Worm (Caenorhabditis elegans) whole organism, L2 larva: ENCODE data around the gene Y39A1A.27.

Experiments used
- R02D3.7 ChIP-seq: fragments of 150-350 bp; optimal IDR thresholded peaks from 2 replicates; lab custom pipeline; 2014; ENCODE audit warnings: missing biosample characterization, missing genetic modification characterization
- Y55F3AM.14 ChIP-seq: fragments of 200-800 bp; sonication (Bioruptor generic); optimal IDR thresholded peaks from 2 replicates; lab custom pipeline; 2018; ENCODE audit warnings: mild to moderate bottlenecking, missing genetic modification characterization, missing compliant biosample characterization
- ama-1 ChIP-seq: fragments of 150-350 bp; optimal IDR thresholded peaks from 2 replicates; lab custom pipeline; 2018; ENCODE audit warnings: inconsistent platforms
- blmp-1 ChIP-seq: sonication (generic microtip); optimal IDR thresholded peaks from 2 replicates; lab custom pipeline; 2017; ENCODE audit warnings: missing genetic modification characterization, mild to moderate bottlenecking, missing compliant biosample characterization, antibody characterized with exemption, moderate library complexity; ENCODE audit not compliant: insufficient read depth
- egl-27 ChIP-seq: sonication (generic microtip); optimal IDR thresholded peaks from 3 replicates; lab custom pipeline; 2017; ENCODE audit warnings: missing biosample characterization, missing genetic modification reagents, missing genetic modification characterization
- lsy-2 ChIP-seq, 2 experiments: fragments of 150-350 bp in 1 of 2; sonication (generic microtip) in 1 of 2; optimal IDR thresholded peaks; 2 replicates each; lab custom pipeline; 2014 to 2017; ENCODE audit warnings: missing biosample characterization in 2 of 2, missing genetic modification characterization in 2 of 2
- nhr-25 ChIP-seq: fragments of 150-350 bp; sonication (generic microtip); optimal IDR thresholded peaks from 3 replicates; lab custom pipeline; 2014; ENCODE audit warnings: missing biosample characterization, missing genetic modification characterization
- nhr-77 ChIP-seq: fragments of 150-350 bp; optimal IDR thresholded peaks from 2 replicates; lab custom pipeline; 2014; ENCODE audit warnings: missing biosample characterization, missing genetic modification characterization
- skn-1 ChIP-seq: sonication (generic microtip); optimal IDR thresholded peaks from 2 replicates; lab custom pipeline; 2017; ENCODE audit warnings: missing biosample characterization, missing genetic modification characterization
- unc-62 ChIP-seq: fragments of 150-350 bp; optimal IDR thresholded peaks from 2 replicates; lab custom pipeline; 2014; ENCODE audit warnings: missing biosample characterization, missing genetic modification reagents, missing genetic modification characterization
- ztf-1 ChIP-seq: fragments of 200-800 bp; sonication (Bioruptor generic); conservative IDR thresholded peaks from 2 replicates; pipeline ENCODE4 v1.3.6; 2022; ENCODE audit warnings: missing genetic modification characterization, missing compliant biosample characterization
- ztf-11 ChIP-seq: sonication (generic microtip); optimal IDR thresholded peaks from 2 replicates; lab custom pipeline; 2017; ENCODE audit warnings: missing biosample characterization, missing genetic modification characterization
- ztf-4 ChIP-seq: fragments of 150-350 bp; optimal IDR thresholded peaks from 2 replicates; lab custom pipeline; 2014; ENCODE audit warnings: missing biosample characterization, missing genetic modification characterization

DNA sequence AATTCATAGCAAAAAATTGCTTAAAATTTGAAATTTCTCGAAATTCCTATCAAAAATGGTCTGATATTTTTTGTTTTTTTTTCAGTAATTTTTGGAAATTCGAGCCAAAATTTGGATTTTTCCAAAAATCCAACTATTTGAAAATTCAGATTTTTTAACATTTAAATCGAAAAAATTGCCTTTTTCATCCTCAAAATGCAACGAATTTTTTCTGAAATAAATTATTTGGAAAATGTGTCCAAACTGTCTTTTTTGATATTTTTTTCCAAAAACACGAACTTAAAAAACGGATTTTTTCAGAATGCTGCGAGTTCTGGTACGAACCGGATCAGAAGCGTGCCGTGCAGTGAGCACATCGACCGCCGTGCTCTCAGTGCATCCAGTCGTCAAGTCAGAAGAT, 23.6 kb upstream of the Y39A1A.27 start, which contains the start of gene mrpl-22:
- TF ChIP-seq nhr-25, result no peak
- TF ChIP-seq ztf-1 (GFP tag; lab: Robert Waterston, UW), result no peak
- TF ChIP-seq ztf-11, result no peak
- no peak for TF ChIP-seq blmp-1 (tag; lab: Kevin White, UChicago)
- TF ChIP-seq skn-1 (tag; lab: Kevin White, UChicago), result no peak
- no peak for TF ChIP-seq nhr-77
- TF ChIP-seq unc-62 (GFP tag; lab: Kevin White, UChicago), result no peak
- TF ChIP-seq egl-27, result no peak
- TF ChIP-seq ztf-4 (tag; lab: Kevin White, UChicago), result no peak
- no peak for TF ChIP-seq Y55F3AM.14
- no peak for TF ChIP-seq ama-1
- no peak for TF ChIP-seq lsy-2 (tag; optimal IDR thresholded peaks at IDR 0.05; lab: Kevin White, UChicago)
- no peak for TF ChIP-seq R02D3.7 (tag; lab: Kevin White, UChicago)
